Fruit fly (Drosophila melanogaster) whole organism, wandering third instar larva: Measurements from ENCODE around the gene CG14036.
A peak's percentile ranks its signal among the peaks of the same experiment; 100 is the strongest.

Experiments
- Abd-B ChIP-seq: fragments of >200 bp; optimal IDR thresholded peaks from 2 replicates; lab custom pipeline; 2017; ENCODE audit warnings: missing biosample characterization, missing genetic modification characterization
- CG32264 ChIP-seq: fragments of 200-800 bp; sonication (Bioruptor generic); optimal IDR thresholded peaks from 2 replicates; lab custom pipeline; 2016; ENCODE audit warnings: missing biosample characterization, missing genetic modification characterization
- CG9705 ChIP-seq: fragments of 200-800 bp; sonication (Bioruptor generic); optimal IDR thresholded peaks from 2 replicates; lab custom pipeline; 2018; ENCODE audit warnings: missing biosample characterization, mild to moderate bottlenecking, missing genetic modification characterization
- CrebA ChIP-seq: fragments of 200-800 bp; sonication (Bioruptor generic); optimal IDR thresholded peaks from 2 replicates; lab custom pipeline; 2016; ENCODE audit warnings: missing biosample characterization, mild to moderate bottlenecking, missing genetic modification characterization, borderline replicate concordance
- Dfd ChIP-seq: fragments of >200 bp; optimal IDR thresholded peaks from 2 replicates; lab custom pipeline; 2017; ENCODE audit warnings: missing biosample characterization, missing genetic modification characterization
- GATAd ChIP-seq: sonication (Bioruptor generic); optimal IDR thresholded peaks from 2 replicates; lab custom pipeline; 2016; ENCODE audit warnings: missing biosample characterization, missing genetic modification characterization
- Hnf4 ChIP-seq: fragments of 200-800 bp; sonication (Bioruptor generic); optimal IDR thresholded peaks from 2 replicates; lab custom pipeline; 2016; ENCODE audit warnings: missing biosample characterization, mild to moderate bottlenecking, missing genetic modification characterization
- Hr83 ChIP-seq: fragments of 200-300 bp; sonication (Bioruptor generic); optimal IDR thresholded peaks from 2 replicates; lab custom pipeline; 2016; ENCODE audit warnings: missing biosample characterization, mild to moderate bottlenecking, missing genetic modification characterization, moderate library complexity; ENCODE audit not compliant: poor library complexity, severe bottlenecking
- Jra ChIP-seq: sonication (Bioruptor generic); optimal IDR thresholded peaks from 2 replicates; lab custom pipeline; 2016; ENCODE audit warnings: missing biosample characterization, missing genetic modification characterization
- Mio ChIP-seq: sonication (Bioruptor generic); optimal IDR thresholded peaks from 2 replicates; lab custom pipeline; 2016; ENCODE audit warnings: missing biosample characterization, missing genetic modification characterization
- Myc ChIP-seq: fragments of >200 bp; optimal IDR thresholded peaks from 2 replicates; lab custom pipeline; 2017
- N ChIP-seq: fragments of >200 bp; optimal IDR thresholded peaks from 2 replicates; lab custom pipeline; 2018; ENCODE audit warnings: missing biosample characterization, missing external identifiers, missing genetic modification characterization
- OdsH ChIP-seq: fragments of 200-800 bp; sonication (Bioruptor generic); optimal IDR thresholded peaks from 2 replicates; lab custom pipeline; 2016; ENCODE audit warnings: missing biosample characterization, mild to moderate bottlenecking, missing genetic modification characterization
- Rel ChIP-seq, 2 experiments: fragments of 200-800 bp; sonication (Bioruptor generic) in 1 of 2; optimal IDR thresholded peaks; 2 replicates in 1 of 2; 3 replicates in 1 of 2; lab custom pipeline; 2016 to 2019; ENCODE audit warnings: mild to moderate bottlenecking in 2 of 2, missing biosample characterization in 2 of 2, missing genetic modification characterization in 2 of 2, moderate library complexity in 1 of 2
- Sp1 ChIP-seq: fragments of 200-800 bp; sonication (Bioruptor generic); optimal IDR thresholded peaks from 3 replicates; lab custom pipeline; 2019; ENCODE audit warnings: missing biosample characterization, mild to moderate bottlenecking, missing genetic modification characterization, moderate library complexity
- Vsx2 ChIP-seq: fragments of 200-300, 225-300 bp; sonication (Bioruptor generic); optimal IDR thresholded peaks from 2 replicates; lab custom pipeline; 2018; ENCODE audit warnings: missing biosample characterization, missing genetic modification characterization; ENCODE audit not compliant: partially characterized antibody
- br ChIP-seq: fragments of 200-800 bp; sonication (Bioruptor generic); optimal IDR thresholded peaks from 2 replicates; lab custom pipeline; 2016; ENCODE audit warnings: missing biosample characterization, missing genetic modification characterization
- brk ChIP-seq: fragments of 200-800 bp; sonication (Bioruptor generic); optimal IDR thresholded peaks from 2 replicates; lab custom pipeline; 2016; ENCODE audit warnings: missing biosample characterization, mild to moderate bottlenecking, missing genetic modification characterization
- dl ChIP-seq, 2 experiments: fragments of 175-275, 200-275 bp in 1 of 2; fragments of 200-275 bp in 1 of 2; sonication (Bioruptor generic); optimal IDR thresholded peaks; lab custom pipeline; 2018; ENCODE audit warnings: mild to moderate bottlenecking in 2 of 2, missing biosample characterization in 2 of 2, missing genetic modification characterization in 2 of 2, moderate library complexity in 2 of 2; ENCODE audit not compliant: partially characterized antibody in 2 of 2, insufficient read depth in 1 of 2
- dmrt93B ChIP-seq: fragments of 200-800 bp; sonication (Bioruptor generic); optimal IDR thresholded peaks from 2 replicates; lab custom pipeline; 2018; ENCODE audit warnings: missing biosample characterization, mild to moderate bottlenecking, missing genetic modification characterization
- dsf ChIP-seq: sonication (Bioruptor generic); optimal IDR thresholded peaks from 2 replicates; lab custom pipeline; 2016; ENCODE audit warnings: missing biosample characterization, missing genetic modification characterization, borderline replicate concordance
- ey ChIP-seq: fragments of 200-800 bp; sonication (Bioruptor generic); optimal IDR thresholded peaks from 2 replicates; lab custom pipeline; 2016; ENCODE audit warnings: missing biosample characterization, missing genetic modification characterization
- foxo ChIP-seq, 2 experiments: fragments of 200-800 bp; sonication (Bioruptor generic); optimal IDR thresholded peaks; 2 replicates in 1 of 2; 3 replicates in 1 of 2; lab custom pipeline; 2016 to 2017; ENCODE audit warnings: missing biosample characterization in 2 of 2, missing genetic modification characterization in 2 of 2
- fru ChIP-seq: fragments of 200-800 bp; sonication (Bioruptor generic); optimal IDR thresholded peaks from 3 replicates; lab custom pipeline; 2016; ENCODE audit warnings: missing biosample characterization, mild to moderate bottlenecking, missing genetic modification characterization
- h ChIP-seq: fragments of 200-800 bp; sonication (Bioruptor generic); optimal IDR thresholded peaks from 3 replicates; lab custom pipeline; 2016; ENCODE audit warnings: missing biosample characterization, mild to moderate bottlenecking, missing genetic modification characterization
- lola ChIP-seq: fragments of >200 bp; optimal IDR thresholded peaks from 2 replicates; lab custom pipeline; 2017; ENCODE audit warnings: missing biosample characterization, missing genetic modification characterization
- rgr ChIP-seq: fragments of 200-800 bp; sonication (Bioruptor generic); optimal IDR thresholded peaks from 3 replicates; lab custom pipeline; 2016; ENCODE audit warnings: missing biosample characterization, mild to moderate bottlenecking, missing genetic modification characterization
- sage ChIP-seq: fragments of 200-800 bp; sonication (Bioruptor generic); optimal IDR thresholded peaks from 2 replicates; lab custom pipeline; 2016; ENCODE audit warnings: missing biosample characterization, mild to moderate bottlenecking, missing genetic modification characterization
- sv ChIP-seq: fragments of 200-800 bp; sonication (Bioruptor generic); optimal IDR thresholded peaks from 3 replicates; lab custom pipeline; 2016; ENCODE audit warnings: missing biosample characterization, missing genetic modification characterization
- tai ChIP-seq: sonication (Bioruptor generic); optimal IDR thresholded peaks from 2 replicates; lab custom pipeline; 2016; ENCODE audit warnings: missing biosample characterization, missing genetic modification characterization

The CG14036 gene

DNA sequence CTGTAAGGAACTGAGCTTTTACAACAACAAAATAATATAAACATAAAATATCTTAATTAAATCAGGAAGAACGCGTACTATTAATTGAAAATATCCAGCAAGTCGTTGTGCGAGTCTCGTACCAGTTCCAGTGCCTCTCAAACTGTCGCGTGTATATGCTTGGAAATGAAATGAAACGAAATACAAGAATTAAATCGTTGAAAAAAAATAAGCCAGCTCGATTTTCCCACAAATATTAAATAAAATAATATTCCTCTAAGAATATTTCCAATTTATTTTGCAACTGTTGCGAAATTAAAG lies 25.1 kb downstream of the CG14036 start:
- TF ChIP-seq br (GFP tag; lab: Kevin White, UChicago) (no peak), Vsx2 (no peak), dl (GFP tag; optimal IDR thresholded peaks at IDR 0.05; lab: Kevin White, UChicago; ENCODE audit: insufficient read depth in 1 of 2, partially characterized antibody in 2 of 2) (no peak), ey (GFP tag; lab: Kevin White, UChicago) (no peak), rgr (GFP tag; lab: Kevin White, UChicago) (no peak), dmrt93B (GFP tag; lab: Kevin White, UChicago) (no peak)

DNA sequence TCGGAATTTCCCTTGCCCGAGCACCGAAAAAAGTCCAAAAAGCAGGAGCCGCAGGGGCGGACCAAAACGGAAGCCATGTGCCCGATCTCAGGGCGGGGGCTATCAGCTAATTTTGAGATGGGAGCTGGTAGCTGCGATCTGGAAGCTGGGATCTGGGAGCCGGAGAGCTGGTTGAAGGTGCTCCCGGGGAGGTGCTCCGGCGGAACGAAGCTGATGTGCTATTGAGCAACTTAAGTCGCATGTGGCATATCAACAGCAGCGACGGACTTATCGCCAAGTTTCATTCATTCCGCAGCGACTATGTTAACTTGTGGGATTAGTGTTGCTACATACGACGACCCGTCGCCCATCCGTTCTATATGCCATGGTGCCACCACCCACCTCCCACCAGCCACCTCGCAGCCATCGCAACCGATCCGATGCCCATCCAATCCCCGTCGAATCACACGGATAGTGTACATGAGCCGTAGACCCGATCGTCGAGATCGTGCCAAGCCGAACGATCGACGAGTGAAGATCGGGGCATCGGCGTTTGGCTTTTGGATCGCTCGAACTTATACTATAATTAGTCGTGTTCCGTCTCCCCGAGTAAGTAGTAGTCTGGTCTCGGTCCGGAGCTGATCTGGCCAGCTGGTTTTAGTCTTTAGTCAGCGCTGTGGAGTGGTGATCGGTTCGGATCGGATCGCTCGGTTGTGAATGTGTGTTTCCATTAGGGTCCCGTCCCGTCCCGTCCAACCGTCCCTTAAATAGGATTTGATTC lies 25.6 kb downstream of the CG14036 start, which contains the start of gene Col4a1:
Col4a1 (plus strand) TSS at position 561 of the 760 bp plus-strand sequence.
- TF ChIP-seq Myc (lab: Kevin White, UChicago) (no peak), lola (GFP tag; lab: Kevin White, UChicago) (no peak), h (no peak), Rel (GFP tag; optimal IDR thresholded peaks at IDR 0.05; lab: Kevin White, UChicago) (no peak), Rel (tag; optimal IDR thresholded peaks at IDR 0.05; lab: Kevin White, UChicago) (peak; percentile 2), fru (no peak), Vsx2 (no peak), Sp1 (GFP tag; lab: Kevin White, UChicago) (no peak), Hr83 (no peak), Jra (no peak)

DNA sequence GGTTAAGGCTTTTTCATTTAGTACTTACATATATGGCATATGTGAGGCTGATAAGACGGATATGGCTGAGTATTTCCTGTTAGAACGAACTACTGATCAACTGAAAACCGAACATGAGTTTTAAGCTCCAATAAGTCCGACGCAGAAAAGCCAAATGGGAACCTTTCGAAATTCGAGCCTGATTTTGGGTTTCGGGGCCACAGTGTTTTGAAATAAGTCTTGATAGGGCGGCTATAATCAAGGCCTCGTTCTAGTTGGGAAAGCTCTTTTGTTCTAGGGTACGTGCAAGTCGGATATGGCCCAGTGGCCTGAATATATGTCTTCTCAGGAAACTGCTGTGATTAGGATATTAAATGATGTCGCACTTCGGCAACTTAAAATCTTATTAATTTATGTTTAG lies 26.7 kb downstream of the CG14036 start, which contains the start of gene vkg:
vkg (minus strand) TSS at position 101 of the 400 bp plus-strand sequence.
- TF ChIP-seq sage, result no peak
- TF ChIP-seq brk (GFP tag; lab: Kevin White, UChicago), result no peak
- TF ChIP-seq N (GFP tag; lab: Kevin White, UChicago), result no peak

DNA sequence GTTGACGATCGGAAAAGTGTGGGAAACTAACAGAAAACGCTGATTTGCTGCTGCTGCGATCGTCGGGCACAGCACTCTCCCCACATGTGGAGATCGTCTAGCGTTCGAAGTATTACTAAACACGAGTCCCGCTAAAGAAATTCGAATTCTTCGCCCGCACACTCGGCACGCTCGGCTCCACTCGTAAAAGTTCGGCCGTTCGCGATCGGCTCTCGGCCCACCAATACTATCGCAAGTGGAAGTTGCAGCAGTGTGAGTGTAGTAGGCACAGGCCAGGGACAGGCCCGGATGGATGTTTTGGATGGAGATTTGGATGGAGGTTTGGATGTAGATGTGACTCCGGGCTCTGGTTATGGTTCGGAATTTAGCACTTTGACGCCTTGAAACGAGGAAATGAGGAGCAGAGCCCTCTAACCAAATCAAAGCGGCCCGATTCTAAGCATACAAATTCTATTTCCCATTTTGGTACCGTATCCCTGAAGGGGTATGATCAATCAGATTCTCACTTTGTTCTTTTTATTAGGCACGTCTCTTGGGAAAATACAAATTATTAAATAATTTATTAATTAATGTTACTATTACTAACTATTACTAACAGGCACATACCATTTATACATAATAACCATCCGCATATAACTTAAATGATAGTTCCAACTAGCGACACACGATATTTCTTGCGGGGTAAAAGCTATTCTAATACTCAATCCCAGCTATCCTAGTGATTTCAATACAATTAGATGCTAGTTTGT lies 27.3 kb downstream of the CG14036 start:
- TF ChIP-seq br (GFP tag; lab: Kevin White, UChicago) (no peak), Rel (GFP tag; optimal IDR thresholded peaks at IDR 0.05; lab: Kevin White, UChicago) (no peak), Rel (tag; optimal IDR thresholded peaks at IDR 0.05; lab: Kevin White, UChicago) (peak; percentile 10)
- TF ChIP-seq, all 38 proteins: peak for 1

DNA sequence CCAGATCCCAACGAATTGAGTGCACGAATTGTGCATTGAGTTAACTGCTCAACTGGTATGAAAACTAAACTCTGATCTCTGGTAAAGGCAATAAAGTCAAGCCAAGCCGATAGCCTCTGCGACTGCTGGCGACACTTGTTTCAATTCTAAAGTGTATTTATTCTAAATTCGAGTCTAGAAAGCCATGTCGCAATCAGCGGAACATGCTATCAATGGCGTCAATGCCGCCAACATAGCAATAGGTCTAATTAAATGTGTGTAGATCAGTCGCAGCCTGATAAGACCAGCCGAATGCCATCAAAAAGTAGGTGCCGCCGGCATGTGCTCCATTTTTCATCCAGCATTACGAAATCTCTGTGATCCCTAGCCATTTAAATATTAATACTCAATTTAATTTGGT lies 29.3 kb downstream of the CG14036 start:
- TF ChIP-seq fru, result no peak
- TF ChIP-seq CG32264 (GFP tag; lab: Kevin White, UChicago), result no peak
- no peak for TF ChIP-seq Myc (lab: Kevin White, UChicago)

DNA sequence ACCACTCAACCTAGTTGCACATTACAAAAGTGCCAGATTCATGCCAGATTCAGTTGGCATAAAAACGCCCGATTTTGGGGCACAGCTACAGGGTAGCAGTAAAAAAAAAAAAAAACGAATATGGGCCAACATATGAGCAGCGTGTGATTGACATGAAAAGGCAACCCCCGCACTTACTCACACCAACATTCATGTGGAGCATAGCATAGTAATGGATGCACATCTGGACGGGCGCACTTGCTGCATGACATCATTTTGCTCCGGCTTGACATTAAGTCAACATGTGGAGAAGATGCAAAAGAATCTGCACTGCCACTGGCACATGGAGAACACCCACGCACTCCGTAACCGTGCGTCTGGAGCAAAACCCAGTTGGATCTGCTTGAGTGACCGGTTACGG lies 32.2 kb downstream of the CG14036 start:
- TF ChIP-seq Dfd, result no peak
- TF ChIP-seq Sp1 (GFP tag; lab: Kevin White, UChicago), result no peak
- TF ChIP-seq ey (GFP tag; lab: Kevin White, UChicago), result no peak
- no peak for TF ChIP-seq fru
- TF ChIP-seq CrebA (GFP tag; lab: Kevin White, UChicago), result no peak

DNA sequence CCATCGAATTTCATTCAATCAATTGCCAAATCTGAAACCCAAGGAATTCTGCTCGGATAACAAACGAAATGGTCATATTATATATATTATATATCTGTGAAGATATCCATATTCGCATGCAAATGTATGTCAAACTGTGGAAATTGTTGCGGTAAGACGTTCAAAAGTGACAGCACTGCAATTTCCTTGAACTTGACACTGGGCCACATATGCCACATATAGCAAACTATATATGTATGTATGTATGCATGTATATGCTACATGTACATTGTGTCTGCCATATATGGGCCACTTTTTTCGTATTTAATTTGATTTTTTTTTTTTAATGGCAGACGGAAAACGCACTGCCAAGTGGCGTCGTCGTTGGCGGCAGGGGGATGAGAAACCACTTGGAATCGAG lies 34.3 kb downstream of the CG14036 start:
- TF ChIP-seq GATAd (GFP tag; lab: Kevin White, UChicago) (no peak), N (GFP tag; lab: Kevin White, UChicago) (no peak), Rel (GFP tag; optimal IDR thresholded peaks at IDR 0.05; lab: Kevin White, UChicago) (no peak), Rel (tag; optimal IDR thresholded peaks at IDR 0.05; lab: Kevin White, UChicago) (no peak), h (no peak), Myc (lab: Kevin White, UChicago) (no peak), tai (GFP tag; lab: Kevin White, UChicago) (no peak), brk (GFP tag; lab: Kevin White, UChicago) (no peak)

DNA sequence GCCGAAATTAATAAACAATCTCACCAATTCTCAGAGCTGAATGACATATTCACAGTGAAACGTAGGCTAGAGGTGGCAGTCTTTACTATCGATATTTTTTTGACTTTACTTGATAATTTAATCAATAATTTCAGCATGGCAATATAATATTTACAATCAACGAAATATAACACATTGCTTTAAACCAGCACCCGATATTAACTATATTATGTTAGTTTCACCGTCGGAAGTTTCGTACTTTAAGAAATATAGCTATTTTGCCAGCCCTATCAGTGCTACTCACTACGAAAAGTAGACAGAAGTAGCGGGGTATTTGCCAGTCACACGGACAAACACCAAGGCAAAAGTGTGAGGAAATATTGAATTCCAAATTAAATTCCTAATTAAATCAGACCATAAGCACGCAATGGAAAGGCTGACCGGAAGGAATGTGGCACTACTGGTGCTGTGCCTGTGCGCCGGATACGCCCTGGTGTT lies 44.0 kb downstream of the CG14036 start, which contains the start of the genes CG31917, Tfb5 and SelT:
CG31917 (minus strand) TSS at position 51 of the 477 bp plus-strand sequence.
Tfb5 (minus strand) TSS at position 51 of the 477 bp plus-strand sequence.
SelT (plus strand) TSS at position 139 of the 477 bp plus-strand sequence.
- TF ChIP-seq dl (GFP tag; optimal IDR thresholded peaks at IDR 0.05; lab: Kevin White, UChicago; ENCODE audit: insufficient read depth in 1 of 2, partially characterized antibody in 2 of 2) (no peak), OdsH (GFP tag; lab: Kevin White, UChicago) (peak; percentile 55), CG9705 (GFP tag; lab: Kevin White, UChicago) (peak; percentile 37), Abd-B (GFP tag; lab: Kevin White, UChicago) (no peak), brk (GFP tag; lab: Kevin White, UChicago) (no peak), Vsx2 (no peak), foxo (GFP tag; optimal IDR thresholded peaks at IDR 0.05; lab: Kevin White, UChicago) (peak in 1 of 2 experiments; percentile 66), rgr (GFP tag; lab: Kevin White, UChicago) (peak; percentile 75), lola (GFP tag; lab: Kevin White, UChicago) (no peak), dsf (GFP tag; lab: Kevin White, UChicago) (no peak), h (peak; percentile 79), CG32264 (GFP tag; lab: Kevin White, UChicago) (peak; percentile 46), Mio (no peak), sv (GFP tag; lab: Kevin White, UChicago) (peak; percentile 45), Hnf4 (GFP tag; lab: Kevin White, UChicago) (no peak), tai (GFP tag; lab: Kevin White, UChicago) (no peak), dmrt93B (GFP tag; lab: Kevin White, UChicago) (no peak), Myc (lab: Kevin White, UChicago) (peak; percentile 93)
